Worm (Caenorhabditis elegans) whole organism, L1 larva: ENCODE measurements around the gene sec-61.A.

ENCODE experiments used
- ama-1 ChIP-seq: fragments of 150-350 bp; optimal IDR thresholded peaks from 2 replicates; lab custom pipeline; 2014
- egl-13 ChIP-seq: sonication (generic microtip); optimal IDR thresholded peaks from 2 replicates; lab custom pipeline; 2016; ENCODE audit warnings: missing genotype, missing genetic modification reagents, missing genetic modification characterization, missing compliant biosample characterization
- ets-5 ChIP-seq: fragments of 200-800 bp; sonication (Bioruptor generic); IDR thresholded peaks from 2 replicates; pipeline ENCODE4 v1.3.6; 2022; ENCODE audit warnings: missing genetic modification characterization, missing compliant biosample characterization
- fkh-10 ChIP-seq: sonication (generic microtip); optimal IDR thresholded peaks from 2 replicates; lab custom pipeline; 2017; ENCODE audit warnings: missing biosample characterization, missing genetic modification reagents, missing genetic modification characterization
- jun-1 ChIP-seq: fragments of 150-350 bp; optimal IDR thresholded peaks from 2 replicates; lab custom pipeline; 2014; ENCODE audit warnings: missing biosample characterization, missing genetic modification reagents, missing genetic modification characterization
- lin-39 ChIP-seq: fragments of 150-350 bp; optimal IDR thresholded peaks from 2 replicates; lab custom pipeline; 2014; ENCODE audit warnings: missing biosample characterization, missing genetic modification reagents, missing genetic modification characterization
- nhr-11 ChIP-seq: fragments of 150-350 bp; optimal IDR thresholded peaks from 2 replicates; lab custom pipeline; 2014; ENCODE audit warnings: missing biosample characterization, missing genetic modification characterization
- nhr-237 ChIP-seq: fragments of 150-350 bp; optimal IDR thresholded peaks from 2 replicates; lab custom pipeline; 2014; ENCODE audit warnings: missing biosample characterization, missing genetic modification characterization
- nhr-90 ChIP-seq: sonication (generic microtip); optimal IDR thresholded peaks from 2 replicates; lab custom pipeline; 2016; ENCODE audit warnings: mild to moderate bottlenecking, missing genetic modification characterization, missing compliant biosample characterization; ENCODE audit not compliant: poor library complexity
- skn-1 ChIP-seq: fragments of 150-350 bp; optimal IDR thresholded peaks from 2 replicates; lab custom pipeline; 2014; ENCODE audit warnings: missing biosample characterization, missing genetic modification characterization
- snpc-4 ChIP-seq: fragments of 150-350 bp; optimal IDR thresholded peaks from 2 replicates; lab custom pipeline; 2014; ENCODE audit warnings: missing biosample characterization, missing genetic modification characterization

ce11 chrIV:14795918-14796488 is 29.1 kb downstream of the sec-61.A start, which contains the start of gene coq-3:
- TF ChIP-seq lin-39 (tag; lab: Kevin White, UChicago) (no peak), nhr-11 (no peak), snpc-4 (no peak), fkh-10 (GFP tag; lab: Kevin White, UChicago) (no peak), jun-1 (no peak), ama-1 (lab: Kevin White, UChicago) (peak; percentile 27), egl-13 (tag; lab: Kevin White, UChicago) (no peak), ets-5 (GFP tag; lab: Robert Waterston, UW) (no peak), nhr-90 (tag; lab: Kevin White, UChicago) (peak; percentile 10), nhr-237 (no peak), skn-1 (tag; lab: Kevin White, UChicago) (no peak)
